Worm (Caenorhabditis elegans) whole organism, L3 larva: ENCODE results near the gene myrf-1.

Source experiments
- ceh-16 ChIP-seq: sonication (generic microtip); optimal IDR thresholded peaks from 2 replicates; lab custom pipeline; 2017; ENCODE audit warnings: missing biosample characterization, missing genetic modification characterization
- ceh-82 ChIP-seq: fragments of 150-350 bp; optimal IDR thresholded peaks from 2 replicates; lab custom pipeline; 2014; ENCODE audit warnings: missing biosample characterization, missing genetic modification characterization
- eor-1 ChIP-seq, 2 experiments: fragments of 150-350 bp; optimal IDR thresholded peaks; 2 replicates each; lab custom pipeline; 2014 to 2018; ENCODE audit warnings: missing biosample characterization in 2 of 2, missing genetic modification characterization in 2 of 2
- mdl-1 ChIP-seq: fragments of 150-350 bp; optimal IDR thresholded peaks from 2 replicates; lab custom pipeline; 2014; ENCODE audit warnings: missing biosample characterization, missing genetic modification characterization
- mml-1 ChIP-seq: fragments of 150-350 bp; sonication (generic microtip); optimal IDR thresholded peaks from 3 replicates; lab custom pipeline; 2014; ENCODE audit warnings: missing biosample characterization, missing genetic modification characterization
- nhr-11 ChIP-seq: fragments of 150-350 bp; optimal IDR thresholded peaks from 2 replicates; lab custom pipeline; 2014; ENCODE audit warnings: missing biosample characterization, missing genetic modification characterization
- nhr-237 ChIP-seq: fragments of 150-350 bp; optimal IDR thresholded peaks from 2 replicates; lab custom pipeline; 2014; ENCODE audit warnings: missing biosample characterization, missing genetic modification characterization
- pha-4 ChIP-seq: fragments of 150-350 bp; optimal IDR thresholded peaks from 2 replicates; lab custom pipeline; 2014; ENCODE audit warnings: missing biosample characterization, missing genetic modification reagents, missing genetic modification characterization
- sea-2 ChIP-seq: fragments of 150-350 bp; sonication (generic microtip); optimal IDR thresholded peaks from 4 replicates; lab custom pipeline; 2014; ENCODE audit warnings: missing biosample characterization, missing genetic modification reagents, missing genetic modification characterization
- skn-1 ChIP-seq: fragments of 150-350 bp; optimal IDR thresholded peaks from 2 replicates; lab custom pipeline; 2014; ENCODE audit warnings: missing biosample characterization, missing genetic modification characterization
- snpc-4 ChIP-seq: fragments of 150-350 bp; optimal IDR thresholded peaks from 2 replicates; lab custom pipeline; 2014; ENCODE audit warnings: missing biosample characterization, missing genetic modification characterization
- unc-39 ChIP-seq: sonication (generic microtip); optimal IDR thresholded peaks from 4 replicates; lab custom pipeline; 2017; ENCODE audit warnings: missing biosample characterization, missing genetic modification characterization

ce11 chrII:10447348-10448316, 54.7 kb downstream of the myrf-1 start, which contains the start of gene ZK673.2:
- TF ChIP-seq ceh-82 (tag; lab: Kevin White, UChicago), result no peak
- TF ChIP-seq snpc-4, result no peak
- TF ChIP-seq eor-1 (tag; optimal IDR thresholded peaks at IDR 0.05; lab: Kevin White, UChicago), result no peak
- no peak for TF ChIP-seq nhr-237 (tag; lab: Kevin White, UChicago)
- TF ChIP-seq skn-1 (tag; lab: Kevin White, UChicago), result no peak
- TF ChIP-seq mdl-1, result peak; percentile 39
- TF ChIP-seq nhr-11 (tag; lab: Kevin White, UChicago), result peak; percentile 10
- no peak for TF ChIP-seq sea-2 (GFP tag; lab: Kevin White, UChicago)
- no peak for TF ChIP-seq mml-1 (tag; lab: Kevin White, UChicago)
- TF ChIP-seq pha-4 (tag; lab: Kevin White, UChicago), result peak; percentile 40
- no peak for TF ChIP-seq unc-39 (tag; lab: Kevin White, UChicago)
- TF ChIP-seq ceh-16, result no peak
